Fruit fly (Drosophila melanogaster) whole organism, embryonic: ENCODE data around the gene CG1299.

Experiments
- Abd-B ChIP-seq: fragments of 200-800 bp; sonication (Bioruptor generic); optimal IDR thresholded peaks from 2 replicates; lab custom pipeline; 2018; ENCODE audit warnings: missing biosample characterization, mild to moderate bottlenecking, missing genetic modification characterization, moderate library complexity
- Atf6 ChIP-seq: fragments of 200-800 bp; sonication (Bioruptor generic); IDR thresholded peaks from 2 replicates; pipeline ENCODE4 v1.3.6; 2022; ENCODE audit warnings: missing biosample characterization, missing genetic modification characterization
- CG13287 ChIP-seq: fragments of 200-800 bp; sonication (Bioruptor generic); IDR thresholded peaks from 2 replicates; pipeline ENCODE4 v1.3.6; 2022; ENCODE audit warnings: missing biosample characterization, missing genetic modification characterization; ENCODE audit not compliant: partially characterized antibody
- CG31441 ChIP-seq: fragments of 200-800 bp; sonication (Bioruptor generic); IDR thresholded peaks from 2 replicates; pipeline ENCODE4 v1.3.6; 2022; ENCODE audit warnings: missing biosample characterization, missing genetic modification characterization
- CG3281 ChIP-seq: fragments of 200-800 bp; sonication (Bioruptor generic); optimal IDR thresholded peaks from 3 replicates; lab custom pipeline; 2017; ENCODE audit warnings: missing biosample characterization, mild to moderate bottlenecking, missing genetic modification characterization
- Hr51 ChIP-seq, 2 experiments: fragments of 200-800 bp; sonication (Bioruptor generic); optimal IDR thresholded peaks; 2 replicates in 1 of 2; 3 replicates in 1 of 2; lab custom pipeline; 2016 to 2018; ENCODE audit warnings: missing biosample characterization in 2 of 2, missing genetic modification characterization in 2 of 2, mild to moderate bottlenecking in 1 of 2, moderate library complexity in 1 of 2
- Mes4 ChIP-seq: fragments of 200-800 bp; sonication (Bioruptor generic); optimal IDR thresholded peaks from 2 replicates; lab custom pipeline; 2016; ENCODE audit warnings: missing biosample characterization, missing genetic modification characterization
- bbx ChIP-seq: fragments of 200-800 bp; sonication (Bioruptor generic); IDR thresholded peaks from 2 replicates; pipeline ENCODE4 v1.3.6; 2022; ENCODE audit warnings: missing biosample characterization, missing genetic modification characterization; ENCODE audit not compliant: partially characterized antibody
- bigmax ChIP-seq: fragments of 200-800 bp; sonication (Bioruptor generic); optimal IDR thresholded peaks from 2 replicates; lab custom pipeline; 2018; ENCODE audit warnings: missing biosample characterization, mild to moderate bottlenecking, missing genetic modification characterization
- cg ChIP-seq: fragments of 200-800 bp; sonication (Bioruptor generic); optimal IDR thresholded peaks from 3 replicates; lab custom pipeline; 2019; ENCODE audit warnings: missing biosample characterization, mild to moderate bottlenecking, missing genetic modification characterization, moderate library complexity
- grau ChIP-seq: fragments of 200-800 bp; optimal IDR thresholded peaks from 3 replicates; lab custom pipeline; 2019; ENCODE audit warnings: missing biosample characterization, mild to moderate bottlenecking, missing genetic modification characterization, moderate library complexity
- tio ChIP-seq: fragments of 200-800 bp; sonication (Bioruptor generic); optimal IDR thresholded peaks from 2 replicates; lab custom pipeline; 2017; ENCODE audit warnings: missing biosample characterization, missing genetic modification characterization, inconsistent platforms
- zfh2 ChIP-seq: fragments of 200-800 bp; sonication (Bioruptor generic); optimal IDR thresholded peaks from 2 replicates; lab custom pipeline; 2016; ENCODE audit warnings: missing biosample characterization, missing genetic modification characterization

DNA sequence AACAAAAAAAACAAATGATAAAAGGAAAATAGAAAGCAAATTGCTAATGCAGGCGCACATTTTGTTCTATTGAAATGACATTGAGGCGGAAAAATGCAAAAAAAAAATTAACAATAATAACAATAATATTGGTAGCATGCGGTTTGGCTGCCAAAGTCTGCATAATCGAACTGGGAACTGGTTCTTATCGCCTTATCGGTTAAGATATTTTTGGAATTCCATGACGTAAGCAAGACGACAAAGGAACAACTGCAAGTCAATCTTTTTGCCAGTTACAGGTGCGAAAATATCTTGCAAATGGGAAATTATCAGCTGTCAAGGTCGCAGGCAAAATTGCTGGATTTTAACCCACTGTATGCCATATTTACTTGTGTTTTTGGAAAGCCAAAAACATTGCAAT lies 15.9 kb upstream of the CG1299 start:
- TF ChIP-seq bigmax (GFP tag; lab: Kevin White, UChicago), result no peak
- no peak for TF ChIP-seq Hr51 (GFP tag; optimal IDR thresholded peaks at IDR 0.05; lab: Kevin White, UChicago)
- TF ChIP-seq grau (tag; lab: Kevin White, UChicago), result no peak
- no peak for TF ChIP-seq Atf6
- no peak for TF ChIP-seq CG31441
- TF ChIP-seq CG3281 (GFP tag; lab: Kevin White, UChicago), result no peak
- no peak for TF ChIP-seq cg (GFP tag; lab: Kevin White, UChicago)
- no peak for TF ChIP-seq Mes4 (GFP tag; lab: Kevin White, UChicago)
- no peak for TF ChIP-seq CG13287
- no peak for TF ChIP-seq tio (GFP tag; lab: Kevin White, UChicago)
- no peak for TF ChIP-seq zfh2 (GFP tag; lab: Kevin White, UChicago)
- no peak for TF ChIP-seq Abd-B (GFP tag; lab: Kevin White, UChicago)
- TF ChIP-seq bbx, result no peak
